Worm (Caenorhabditis elegans): ENCODE data around the gene tbc-9.

DNA sequence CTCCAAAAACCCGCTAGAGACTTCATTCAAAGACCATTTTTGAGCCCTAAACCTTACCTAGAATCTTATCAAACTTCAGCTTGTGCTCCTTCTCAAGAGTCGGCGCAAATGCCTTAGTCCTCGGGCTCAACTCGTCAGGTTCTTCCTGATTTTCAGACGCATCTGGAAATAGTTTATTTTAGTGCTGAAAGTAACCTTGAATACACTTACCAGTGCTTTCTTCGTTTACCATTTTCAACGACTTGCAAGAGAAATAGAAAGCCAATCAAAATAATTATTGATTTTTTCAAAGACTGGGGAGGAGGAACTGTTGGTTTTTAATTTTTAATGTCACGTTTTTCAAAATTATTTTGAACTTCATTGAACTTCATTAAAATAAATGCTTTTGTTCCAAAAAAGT, 30.6 kb downstream of the tbc-9 start, which contains the start of the genes ttbk-8.1 and Y38H8A.4:
- TF ChIP-seq elt-2 (tag; optimal IDR thresholded peaks at IDR 0.05) (no peak), ztf-4 (tag; optimal IDR thresholded peaks at IDR 0.05) (no peak), lin-15B (tag; optimal IDR thresholded peaks at IDR 0.05) (no peak), nhr-11 (tag; optimal IDR thresholded peaks at IDR 0.05) (no peak), pha-4 (tag; optimal IDR thresholded peaks at IDR 0.05) (no peak), aly-2 (tag; optimal IDR thresholded peaks at IDR 0.05) (no peak), jun-1 (tag; optimal IDR thresholded peaks at IDR 0.05) (no peak), unc-62 (GFP tag; optimal IDR thresholded peaks at IDR 0.05) (no peak), elt-3 (tag; optimal IDR thresholded peaks at IDR 0.05) (no peak)
